Worm (Caenorhabditis elegans) whole organism, L3 larva: ENCODE data around the gene fcho-1.
"Not testable (repeated sequence)": the region's sequence is repeated elsewhere in the genome, so short reads cannot be mapped to it uniquely, and the experiment has no call there.

ENCODE experiments used
- R02D3.7 ChIP-seq: fragments of 150-350 bp; optimal IDR thresholded peaks from 2 replicates; lab custom pipeline; 2014; ENCODE audit warnings: missing biosample characterization, missing genetic modification characterization
- ZK546.5 ChIP-seq: sonication (generic microtip); optimal IDR thresholded peaks from 2 replicates; lab custom pipeline; 2017; ENCODE audit warnings: missing biosample characterization, missing genetic modification characterization
- aly-2 ChIP-seq: fragments of 150-350 bp; optimal IDR thresholded peaks from 2 replicates; lab custom pipeline; 2014; ENCODE audit warnings: missing biosample characterization, missing genetic modification characterization
- ceh-82 ChIP-seq: fragments of 150-350 bp; optimal IDR thresholded peaks from 2 replicates; lab custom pipeline; 2014; ENCODE audit warnings: missing biosample characterization, missing genetic modification characterization
- daf-12 ChIP-seq: fragments of 150-350 bp; optimal IDR thresholded peaks from 2 replicates; lab custom pipeline; 2014; ENCODE audit warnings: missing biosample characterization, missing genetic modification reagents, missing genetic modification characterization
- egl-5 ChIP-seq: fragments of 150-350 bp; optimal IDR thresholded peaks from 2 replicates; lab custom pipeline; 2017; ENCODE audit warnings: missing biosample characterization, missing genetic modification reagents, missing genetic modification characterization, inconsistent platforms
- elt-1 ChIP-seq: fragments of 150-350 bp; optimal IDR thresholded peaks from 2 replicates; lab custom pipeline; 2014; ENCODE audit warnings: missing biosample characterization, missing genetic modification characterization
- elt-2 ChIP-seq: sonication (generic microtip); optimal IDR thresholded peaks from 2 replicates; lab custom pipeline; 2016; ENCODE audit warnings: missing genetic modification reagents, mild to moderate bottlenecking, missing genetic modification characterization, missing compliant biosample characterization
- eor-1 ChIP-seq, 2 experiments: fragments of 150-350 bp; optimal IDR thresholded peaks; 2 replicates each; lab custom pipeline; 2014 to 2018; ENCODE audit warnings: missing biosample characterization in 2 of 2, missing genetic modification characterization in 2 of 2
- fkh-10 ChIP-seq: sonication (generic microtip); optimal IDR thresholded peaks from 2 replicates; lab custom pipeline; 2017; ENCODE audit warnings: missing biosample characterization, missing genetic modification reagents, missing genetic modification characterization
- fkh-2 ChIP-seq: fragments of 150-350 bp; optimal IDR thresholded peaks from 2 replicates; lab custom pipeline; 2014; ENCODE audit warnings: missing biosample characterization, missing genetic modification reagents, missing genetic modification characterization
- hmg-11 ChIP-seq: sonication (generic microtip); optimal IDR thresholded peaks from 2 replicates; lab custom pipeline; 2016; ENCODE audit warnings: missing genetic modification characterization, missing compliant biosample characterization
- jun-1 ChIP-seq: fragments of 150-350 bp; optimal IDR thresholded peaks from 2 replicates; lab custom pipeline; 2014; ENCODE audit warnings: missing biosample characterization, missing genetic modification reagents, missing genetic modification characterization
- lsy-12 ChIP-seq: sonication (generic microtip); optimal IDR thresholded peaks from 2 replicates; lab custom pipeline; 2016; ENCODE audit warnings: mild to moderate bottlenecking, missing genetic modification characterization, missing compliant biosample characterization
- mdl-1 ChIP-seq: fragments of 150-350 bp; optimal IDR thresholded peaks from 2 replicates; lab custom pipeline; 2014; ENCODE audit warnings: missing biosample characterization, missing genetic modification characterization
- mml-1 ChIP-seq: fragments of 150-350 bp; sonication (generic microtip); optimal IDR thresholded peaks from 3 replicates; lab custom pipeline; 2014; ENCODE audit warnings: missing biosample characterization, missing genetic modification characterization
- nhr-11 ChIP-seq: fragments of 150-350 bp; optimal IDR thresholded peaks from 2 replicates; lab custom pipeline; 2014; ENCODE audit warnings: missing biosample characterization, missing genetic modification characterization
- nhr-23 ChIP-seq: fragments of 150-350 bp; optimal IDR thresholded peaks from 2 replicates; lab custom pipeline; 2014; ENCODE audit warnings: missing biosample characterization, missing genetic modification reagents, missing genetic modification characterization
- nhr-237 ChIP-seq: fragments of 150-350 bp; optimal IDR thresholded peaks from 2 replicates; lab custom pipeline; 2014; ENCODE audit warnings: missing biosample characterization, missing genetic modification characterization
- nhr-28 ChIP-seq: fragments of 150-350 bp; optimal IDR thresholded peaks from 2 replicates; lab custom pipeline; 2014; ENCODE audit warnings: missing biosample characterization, missing genetic modification characterization
- nhr-43 ChIP-seq: sonication (generic microtip); optimal IDR thresholded peaks from 2 replicates; lab custom pipeline; 2016; ENCODE audit warnings: mild to moderate bottlenecking, missing genetic modification characterization, missing compliant biosample characterization; ENCODE audit not compliant: poor library complexity, severe bottlenecking
- nhr-67 ChIP-seq: fragments of 150-350 bp; optimal IDR thresholded peaks from 2 replicates; lab custom pipeline; 2014; ENCODE audit warnings: missing biosample characterization, missing genetic modification characterization
- nhr-76 ChIP-seq: fragments of 150-350 bp; sonication (generic microtip); optimal IDR thresholded peaks from 5 replicates; lab custom pipeline; 2014; ENCODE audit warnings: missing biosample characterization, missing genetic modification characterization
- nhr-77 ChIP-seq: fragments of 150-350 bp; optimal IDR thresholded peaks from 2 replicates; lab custom pipeline; 2014; ENCODE audit warnings: missing biosample characterization, missing genetic modification characterization
- pha-4 ChIP-seq: fragments of 150-350 bp; optimal IDR thresholded peaks from 2 replicates; lab custom pipeline; 2014; ENCODE audit warnings: missing biosample characterization, missing genetic modification reagents, missing genetic modification characterization
- sea-2 ChIP-seq: fragments of 150-350 bp; sonication (generic microtip); optimal IDR thresholded peaks from 4 replicates; lab custom pipeline; 2014; ENCODE audit warnings: missing biosample characterization, missing genetic modification reagents, missing genetic modification characterization
- skn-1 ChIP-seq: fragments of 150-350 bp; optimal IDR thresholded peaks from 2 replicates; lab custom pipeline; 2014; ENCODE audit warnings: missing biosample characterization, missing genetic modification characterization
- snpc-4 ChIP-seq: fragments of 150-350 bp; optimal IDR thresholded peaks from 2 replicates; lab custom pipeline; 2014; ENCODE audit warnings: missing biosample characterization, missing genetic modification characterization
- tbx-2 ChIP-seq: sonication (generic microtip); optimal IDR thresholded peaks from 2 replicates; lab custom pipeline; 2016; ENCODE audit warnings: mild to moderate bottlenecking, missing genetic modification characterization, missing compliant biosample characterization
- unc-39 ChIP-seq: sonication (generic microtip); optimal IDR thresholded peaks from 4 replicates; lab custom pipeline; 2017; ENCODE audit warnings: missing biosample characterization, missing genetic modification characterization
- ztf-11 ChIP-seq: fragments of 150-350 bp; optimal IDR thresholded peaks from 2 replicates; lab custom pipeline; 2014; ENCODE audit warnings: missing biosample characterization, missing genetic modification characterization

The fcho-1 gene

DNA sequence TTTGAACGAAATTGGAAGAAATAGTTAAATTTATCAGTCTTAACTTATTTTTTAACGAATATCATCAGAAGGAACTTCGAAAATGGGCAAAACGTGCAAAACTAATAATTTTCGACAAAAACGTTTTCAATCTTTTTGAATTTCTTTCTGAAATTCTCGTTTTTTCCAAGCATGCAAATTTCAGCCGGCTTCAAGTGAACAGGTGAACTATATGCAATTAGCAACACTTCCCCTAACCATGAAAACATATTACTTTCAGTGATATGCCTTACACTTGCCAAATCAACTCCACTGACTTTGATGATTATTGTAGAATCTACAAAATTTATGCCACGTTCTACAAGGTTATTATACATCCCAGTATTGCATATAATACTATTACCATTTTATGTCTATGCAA lies 32.0 kb upstream of the fcho-1 start, which contains the start of gene srz-63:
Gene srz-63 (plus strand): TSS at position 301 of the 400 bp plus-strand sequence.
- not testable (repeated sequence) for TF ChIP-seq egl-5 (tag; lab: Kevin White, UChicago); mdl-1; eor-1 (tag; optimal IDR thresholded peaks at IDR 0.05; lab: Kevin White, UChicago)

- no peak for TF ChIP-seq R02D3.7 (tag; lab: Kevin White, UChicago)
These were observed 25.3 kb upstream of the fcho-1 start for ce11 chrII:1284985-1285384.

ce11 chrII:1285514-1285913 lies 24.8 kb upstream of the fcho-1 start, which contains the start of the genes Y57G7A.6 and Y57G7A.3:
Gene Y57G7A.6 (minus strand): TSS chrII:1285614.
Gene Y57G7A.3 (plus strand): TSS chrII:1285782.
- TF ChIP-seq ceh-82 (tag; lab: Kevin White, UChicago) (no peak), nhr-77 (tag; lab: Kevin White, UChicago) (no peak), R02D3.7 (tag; lab: Kevin White, UChicago) (no peak), pha-4 (tag; lab: Kevin White, UChicago) (no peak), nhr-28 (tag; lab: Kevin White, UChicago) (no peak), nhr-237 (tag; lab: Kevin White, UChicago) (no peak), snpc-4 (tag; lab: Kevin White, UChicago) (no peak), elt-1 (no peak), eor-1 (tag; optimal IDR thresholded peaks at IDR 0.05; lab: Kevin White, UChicago) (no peak), mml-1 (tag; lab: Kevin White, UChicago) (no peak), jun-1 (tag; lab: Kevin White, UChicago) (no peak), ZK546.5 (tag; lab: Kevin White, UChicago) (no peak), nhr-67 (tag; lab: Kevin White, UChicago) (no peak), tbx-2 (tag; lab: Kevin White, UChicago) (no peak), nhr-23 (tag; lab: Kevin White, UChicago) (no peak), aly-2 (tag; lab: Kevin White, UChicago) (no peak), nhr-43 (tag; lab: Kevin White, UChicago) (no peak), unc-39 (tag; lab: Kevin White, UChicago) (no peak), hmg-11 (no peak)

DNA sequence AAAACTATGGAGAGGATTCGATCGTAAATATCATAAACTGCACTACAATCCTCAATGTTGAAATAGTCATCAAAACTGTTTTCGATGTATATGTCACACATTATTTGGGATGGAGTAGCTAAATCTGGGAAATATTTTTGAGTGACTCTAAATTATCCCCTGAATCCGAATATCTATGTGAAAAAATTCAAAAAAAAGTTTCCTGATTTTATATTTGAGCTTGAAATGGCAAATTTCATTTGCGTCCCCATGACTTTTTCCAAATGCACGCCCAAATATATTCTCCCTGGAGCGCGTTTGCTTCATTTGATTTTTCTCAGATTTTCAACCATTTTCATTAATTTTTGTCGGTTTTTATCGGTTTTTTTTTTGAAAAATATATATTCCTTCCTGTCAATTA lies 17.2 kb upstream of the fcho-1 start, which contains the start of gene srz-64:
Gene srz-64 (minus strand): TSS at position 101 of the 400 bp plus-strand sequence.
- TF ChIP-seq nhr-237 (tag; lab: Kevin White, UChicago) (no peak), lsy-12 (tag; lab: Kevin White, UChicago) (no peak), nhr-11 (tag; lab: Kevin White, UChicago) (no peak), nhr-43 (tag; lab: Kevin White, UChicago) (no peak), nhr-76 (no peak)

DNA sequence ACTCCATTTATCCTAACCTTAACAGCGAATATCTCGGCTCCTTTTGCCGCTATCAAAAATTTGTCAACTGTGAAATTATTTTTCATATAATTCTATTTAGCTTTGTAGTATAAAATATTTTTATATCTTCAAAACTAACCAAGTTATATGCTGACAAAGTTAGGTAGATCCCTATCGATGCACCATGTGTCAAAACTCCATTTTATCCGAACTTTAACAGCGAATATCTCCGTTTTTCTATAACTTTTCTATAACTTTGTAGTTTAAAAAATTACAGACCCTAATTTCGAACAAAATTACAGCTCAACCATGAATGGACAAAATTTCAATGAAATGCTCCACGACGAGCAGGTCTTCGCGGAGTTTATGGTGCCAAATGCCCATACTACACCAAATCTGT lies 14.5 kb upstream of the fcho-1 start, which contains the start of gene Y57G7A.2:
Gene Y57G7A.2 (plus strand): TSS at position 301 of the 400 bp plus-strand sequence.
- TF ChIP-seq nhr-77 (tag; lab: Kevin White, UChicago) = no peak
- TF ChIP-seq skn-1 (tag; lab: Kevin White, UChicago) = no peak
- no peak for TF ChIP-seq elt-1
- no peak for TF ChIP-seq nhr-11 (tag; lab: Kevin White, UChicago)
- TF ChIP-seq unc-39 (tag; lab: Kevin White, UChicago) = no peak
- TF ChIP-seq aly-2 (tag; lab: Kevin White, UChicago) = no peak
- TF ChIP-seq fkh-10 (GFP tag; lab: Kevin White, UChicago) = no peak
- TF ChIP-seq nhr-67 (tag; lab: Kevin White, UChicago) = no peak
- no peak for TF ChIP-seq ztf-11 (tag; lab: Kevin White, UChicago)
- no peak for TF ChIP-seq mdl-1
- no peak for TF ChIP-seq nhr-23 (tag; lab: Kevin White, UChicago)
- no peak for TF ChIP-seq snpc-4 (tag; lab: Kevin White, UChicago)
- TF ChIP-seq nhr-43 (tag; lab: Kevin White, UChicago) = no peak
- no peak for TF ChIP-seq sea-2 (GFP tag; lab: Kevin White, UChicago)
- TF ChIP-seq hmg-11 = no peak
- no peak for TF ChIP-seq daf-12 (tag; lab: Kevin White, UChicago)
- no peak for TF ChIP-seq mml-1 (tag; lab: Kevin White, UChicago)

DNA sequence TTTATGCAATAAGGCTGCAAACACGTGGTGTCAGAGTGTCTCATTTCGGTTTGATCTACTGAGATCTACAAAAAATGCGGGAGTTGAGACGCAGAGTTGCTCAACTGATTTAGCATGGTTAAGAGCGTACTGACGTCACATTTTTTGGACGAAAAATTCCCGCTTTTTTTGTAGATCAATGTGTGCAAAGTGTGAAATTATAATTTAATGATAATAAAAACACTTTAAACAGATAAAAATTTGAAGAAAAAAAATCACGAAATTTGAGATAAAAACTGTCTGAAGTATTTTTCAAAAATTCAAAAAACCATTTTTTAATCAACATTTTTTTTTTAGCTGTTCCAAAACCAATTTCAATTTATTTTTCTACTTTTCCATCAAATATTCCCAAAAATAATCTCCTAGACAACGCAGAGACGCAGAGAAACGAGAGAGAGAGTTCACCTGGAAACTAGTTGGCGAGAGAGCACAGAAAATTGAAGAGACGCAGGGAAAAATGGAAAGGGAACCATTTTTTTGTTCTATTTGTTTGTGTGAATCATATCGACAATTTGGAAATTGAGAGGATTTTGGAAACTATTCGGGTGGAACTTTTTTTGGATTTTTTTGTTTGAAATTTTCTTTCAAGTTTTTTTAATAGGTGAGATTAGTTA lies 13.1 kb upstream of the fcho-1 start:
- no peak for TF ChIP-seq elt-2 (tag; lab: Kevin White, UChicago)
- TF ChIP-seq fkh-2 = no peak
- peak; percentile 23 for TF ChIP-seq nhr-23 (tag; lab: Kevin White, UChicago)
- peak; percentile 31 for TF ChIP-seq pha-4 (tag; lab: Kevin White, UChicago)
- TF ChIP-seq, all 47 proteins: peak for 2
